Worm (Caenorhabditis elegans) whole organism, late embryonic: ENCODE measurements around the gene Y71H2AM.11.

Experiments
- ama-1 ChIP-seq: fragments of 150-350 bp; optimal IDR thresholded peaks from 2 replicates; lab custom pipeline; 2014
- ceh-18 ChIP-seq: sonication (generic microtip); optimal IDR thresholded peaks from 2 replicates; lab custom pipeline; 2016; ENCODE audit warnings: missing genetic modification characterization, missing compliant biosample characterization
- ceh-31 ChIP-seq: sonication (generic microtip); optimal IDR thresholded peaks from 2 replicates; lab custom pipeline; 2016; ENCODE audit warnings: missing genetic modification characterization, missing compliant biosample characterization
- ceh-45 ChIP-seq: fragments of 200-800 bp; sonication (Bioruptor generic); IDR thresholded peaks from 2 replicates; pipeline ENCODE4 v1.3.6; 2022; ENCODE audit warnings: missing genetic modification reagents, missing genetic modification characterization, missing compliant biosample characterization
- fkh-6 ChIP-seq: sonication (generic microtip); optimal IDR thresholded peaks from 2 replicates; lab custom pipeline; 2016; ENCODE audit warnings: missing genetic modification characterization, missing compliant biosample characterization
- mec-3 ChIP-seq: sonication (generic microtip); optimal IDR thresholded peaks from 2 replicates; lab custom pipeline; 2016; ENCODE audit warnings: borderline replicate concordance, missing genetic modification characterization, missing compliant biosample characterization
- nfya-1 ChIP-seq: sonication (generic microtip); optimal IDR thresholded peaks from 2 replicates; lab custom pipeline; 2017; ENCODE audit warnings: missing genetic modification characterization, mild to moderate bottlenecking, missing compliant biosample characterization, antibody characterized with exemption, moderate library complexity
- pqm-1 ChIP-seq: sonication (generic microtip); optimal IDR thresholded peaks from 2 replicates; lab custom pipeline; 2016; ENCODE audit warnings: missing genetic modification characterization, missing compliant biosample characterization
- sox-2 ChIP-seq: fragments of 200-800 bp; sonication (Bioruptor generic); IDR thresholded peaks from 2 replicates; pipeline ENCODE4 v1.3.6; 2022; ENCODE audit warnings: missing genetic modification reagents, missing genetic modification characterization, missing compliant biosample characterization
- ttx-3 ChIP-seq: sonication (generic microtip); optimal IDR thresholded peaks from 2 replicates; lab custom pipeline; 2016; ENCODE audit warnings: missing genetic modification reagents, missing genetic modification characterization, missing compliant biosample characterization
- unc-55 ChIP-seq: sonication (generic microtip); optimal IDR thresholded peaks from 2 replicates; lab custom pipeline; 2017; ENCODE audit warnings: missing biosample characterization, missing genetic modification reagents, missing genetic modification characterization

- peak; percentile 90 for TF ChIP-seq ceh-31
- TF ChIP-seq ama-1 (lab: Kevin White, UChicago), result no peak
- TF ChIP-seq nfya-1 (tag; lab: Kevin White, UChicago), result peak; percentile 94
- peak; percentile 57 for TF ChIP-seq sox-2 (GFP tag; lab: Robert Waterston, UW)
- TF ChIP-seq ttx-3 (tag; lab: Kevin White, UChicago), result peak; percentile 90
- TF ChIP-seq ceh-18 (tag; lab: Kevin White, UChicago), result peak; percentile 85
- TF ChIP-seq ceh-45 (GFP tag; lab: Robert Waterston, UW), result peak; percentile 55; the same call in 1 of the 2 replicates
- peak; percentile 54 for TF ChIP-seq pqm-1 (tag; lab: Kevin White, UChicago)
- TF ChIP-seq unc-55 (GFP tag; lab: Kevin White, UChicago), result peak; percentile 38
- peak; percentile 46 for TF ChIP-seq fkh-6 (tag; lab: Kevin White, UChicago)
- TF ChIP-seq mec-3 (tag; lab: Kevin White, UChicago), result no peak
Observed at ce11 chrIII:2768635-2769034, 43.7 kb upstream of the Y71H2AM.11 start, which contains the start of gene swsn-3.
